Worm (Caenorhabditis elegans): ENCODE measurements around the gene hyls-1.

The hyls-1 gene

ce11 chrV:7225894-7226293 lies 11.3 kb upstream of the hyls-1 start:
- TF ChIP-seq aha-1 (tag) (peak; percentile 86), ama-1 (optimal IDR thresholded peaks at IDR 0.05) (peak; percentile 56), snpc-1.2 (GFP tag; IDR thresholded peaks at IDR 0.05) (no peak), Y75B8A.6 (GFP tag; IDR thresholded peaks at IDR 0.05) (no peak)

- TF ChIP-seq dve-1 (tag; optimal IDR thresholded peaks at IDR 0.05; ENCODE audit: insufficient read depth) (peak; percentile 46), php-3 (GFP tag; IDR thresholded peaks at IDR 0.05) (no peak), ZK546.5 (tag; optimal IDR thresholded peaks at IDR 0.05) (no peak), attf-4 (tag; optimal IDR thresholded peaks at IDR 0.05) (no peak), zip-11 (GFP tag; IDR thresholded peaks at IDR 0.05) (no peak), nhr-6 (tag; optimal IDR thresholded peaks at IDR 0.05) (no peak), ceh-28 (tag; optimal IDR thresholded peaks at IDR 0.05) (no peak), dpl-1 (GFP tag; optimal IDR thresholded peaks at IDR 0.05) (peak; percentile 65), nhr-237 (tag; optimal IDR thresholded peaks at IDR 0.05) (no peak), snpc-1.2 (GFP tag; IDR thresholded peaks at IDR 0.05) (no peak), F10B5.3 (tag; optimal IDR thresholded peaks at IDR 0.05) (no peak), arid-1 (GFP tag; conservative IDR thresholded peaks at IDR 0.05) (0 out of 2 replicates have a peak, but pooled peaks have one; percentile 45), lin-13 (GFP tag; optimal IDR thresholded peaks at IDR 0.05) (no peak), lin-29 (GFP tag; IDR thresholded peaks at IDR 0.05) (no peak), tra-1 (GFP tag; IDR thresholded peaks at IDR 0.05) (no peak), madf-5 (GFP tag; IDR thresholded peaks at IDR 0.05) (no peak), lin-1 (GFP tag; IDR thresholded peaks at IDR 0.05) (no peak), zip-2 (tag; optimal IDR thresholded peaks at IDR 0.05) (no peak), aha-1 (tag) (peak; percentile 30), mxl-2 (GFP tag; conservative IDR thresholded peaks at IDR 0.05) (no peak), daf-8 (GFP tag; IDR thresholded peaks at IDR 0.05) (no peak), nhr-48 (tag; optimal IDR thresholded peaks at IDR 0.05) (no peak), vab-7 (GFP tag; IDR thresholded peaks at IDR 0.05) (no peak), zfp-3 (GFP tag; conservative IDR thresholded peaks at IDR 0.05) (no peak), daf-19 (GFP tag; conservative IDR thresholded peaks at IDR 0.05) (no peak), T26A8.4 (GFP tag; IDR thresholded peaks at IDR 0.05) (no peak), pha-4 (GFP tag; IDR thresholded peaks at IDR 0.05) (peak; percentile 58; the same call in 1 of the 2 replicates), pha-4 (tag; optimal IDR thresholded peaks at IDR 0.05) (no peak), aly-2 (tag; optimal IDR thresholded peaks at IDR 0.05) (no peak), ceh-62 (tag; optimal IDR thresholded peaks at IDR 0.05) (no peak), Y75B8A.6 (GFP tag; IDR thresholded peaks at IDR 0.05) (no peak), fkh-10 (GFP tag; optimal IDR thresholded peaks at IDR 0.05) (no peak), nhr-11 (tag; optimal IDR thresholded peaks at IDR 0.05) (no peak), mxl-3 (GFP tag; optimal IDR thresholded peaks at IDR 0.05) (no peak), F26F4.8 (GFP tag; conservative IDR thresholded peaks at IDR 0.05) (no peak), nhr-102 (tag; optimal IDR thresholded peaks at IDR 0.05) (no peak), tag-97 (GFP tag; IDR thresholded peaks at IDR 0.05) (no peak), spr-1 (tag; optimal IDR thresholded peaks at IDR 0.05) (no peak), ceh-44 (GFP tag; IDR thresholded peaks at IDR 0.05) (no peak), hlh-30 (tag; optimal IDR thresholded peaks at IDR 0.05; ENCODE audit: insufficient read depth) (peak; percentile 11), Y105C5A.15 (GFP tag; IDR thresholded peaks at IDR 0.05) (no peak), nhr-42 (GFP tag; IDR thresholded peaks at IDR 0.05) (no peak), cey-2 (tag; optimal IDR thresholded peaks at IDR 0.05; ENCODE audit: borderline replicate concordance, insufficient read depth) (no peak), ztf-11 (tag; optimal IDR thresholded peaks at IDR 0.05) (no peak), D1046.2 (GFP tag; IDR thresholded peaks at IDR 0.05) (no peak), ceh-20 (GFP tag; IDR thresholded peaks at IDR 0.05) (no peak), F37D6.2 (tag; optimal IDR thresholded peaks at IDR 0.05) (no peak), zag-1 (tag; optimal IDR thresholded peaks at IDR 0.05) (no peak), sdz-12 (GFP tag; optimal IDR thresholded peaks at IDR 0.05) (no peak), mdl-1 (tag; optimal IDR thresholded peaks at IDR 0.05) (no peak)
Measured at ce11 chrV:7230847-7231246, 6.3 kb upstream of the hyls-1 start, which contains the start of the genes gei-6 and krr-1. Gene gei-6, minus strand, starts transcription at chrV:7230848. Gene krr-1, plus strand, starts transcription at chrV:7231190.
